Worm (Caenorhabditis elegans): ENCODE measurements around the gene str-56.
A peak's percentile ranks its signal among the peaks of the same experiment; 100 is the strongest.

Gene str-56

ce11 chrV:15858292-15858691, 14.1 kb upstream of the str-56 start, which contains the start of gene srh-148:
srh-148 (minus strand) TSS chrV:15858392.
- TF ChIP-seq ets-7 (tag; optimal IDR thresholded peaks at IDR 0.05) (no peak), F13C5.2 (tag; optimal IDR thresholded peaks at IDR 0.05) (no peak), ceh-36 (tag; optimal IDR thresholded peaks at IDR 0.05) (no peak), scrt-1 (GFP tag; IDR thresholded peaks at IDR 0.05) (no peak), flt-1 (GFP tag; IDR thresholded peaks at IDR 0.05) (no peak), aly-1 (tag; optimal IDR thresholded peaks at IDR 0.05) (no peak), ama-1 (optimal IDR thresholded peaks at IDR 0.05) (no peak), pes-1 (GFP tag; IDR thresholded peaks at IDR 0.05) (no peak), tbx-37 (GFP tag; conservative IDR thresholded peaks at IDR 0.05) (no peak), hmbx-1 (tag; optimal IDR thresholded peaks at IDR 0.05) (no peak), sea-1 (GFP tag; conservative IDR thresholded peaks at IDR 0.05) (no peak), B0310.2 (tag; optimal IDR thresholded peaks at IDR 0.05) (no peak), ceh-13 (GFP tag; optimal IDR thresholded peaks at IDR 0.05) (no peak), hmg-4 (GFP tag; optimal IDR thresholded peaks at IDR 0.05) (no peak)

- no peak for TF ChIP-seq flt-1 (GFP tag; IDR thresholded peaks at IDR 0.05)
Measured at ce11 chrV:15862599-15862998, 9.8 kb upstream of the str-56 start, which contains the start of gene srz-12. srz-12 (minus strand) TSS chrV:15862699.

ce11 chrV:15863042-15863441, 9.3 kb upstream of the str-56 start, which contains the start of gene srh-299:
srh-299 (plus strand) TSS chrV:15863342.
- no peak for TF ChIP-seq flt-1 (GFP tag; IDR thresholded peaks at IDR 0.05)
- no peak for TF ChIP-seq tra-4 (tag; optimal IDR thresholded peaks at IDR 0.05)
- no peak for TF ChIP-seq ceh-36 (tag; optimal IDR thresholded peaks at IDR 0.05)
- no peak for TF ChIP-seq tbx-37 (GFP tag; conservative IDR thresholded peaks at IDR 0.05)
- no peak for TF ChIP-seq hmbx-1 (tag; optimal IDR thresholded peaks at IDR 0.05)
- no peak for TF ChIP-seq scrt-1 (GFP tag; IDR thresholded peaks at IDR 0.05)
- TF ChIP-seq aly-1 (tag; optimal IDR thresholded peaks at IDR 0.05): no peak
- TF ChIP-seq hmg-4 (GFP tag; optimal IDR thresholded peaks at IDR 0.05): no peak
- no peak for TF ChIP-seq pes-1 (GFP tag; IDR thresholded peaks at IDR 0.05)
- no peak for TF ChIP-seq tbx-11 (GFP tag; IDR thresholded peaks at IDR 0.05)
- no peak for TF ChIP-seq ceh-13 (GFP tag; optimal IDR thresholded peaks at IDR 0.05)

- no peak for TF ChIP-seq ceh-36 (tag; optimal IDR thresholded peaks at IDR 0.05)
- no peak for TF ChIP-seq B0310.2 (tag; optimal IDR thresholded peaks at IDR 0.05)
- TF ChIP-seq hmg-4 (GFP tag; optimal IDR thresholded peaks at IDR 0.05): no peak
- no peak for TF ChIP-seq ceh-13 (GFP tag; optimal IDR thresholded peaks at IDR 0.05)
- TF ChIP-seq F13C5.2 (tag; optimal IDR thresholded peaks at IDR 0.05): no peak
- no peak for TF ChIP-seq flt-1 (GFP tag; IDR thresholded peaks at IDR 0.05)
- TF ChIP-seq hnd-1 (tag; optimal IDR thresholded peaks at IDR 0.05): no peak
- no peak for TF ChIP-seq ets-7 (tag; optimal IDR thresholded peaks at IDR 0.05)
- TF ChIP-seq ama-1 (optimal IDR thresholded peaks at IDR 0.05): no peak
- TF ChIP-seq tbx-37 (GFP tag; conservative IDR thresholded peaks at IDR 0.05): no peak
- no peak for TF ChIP-seq tbx-11 (GFP tag; IDR thresholded peaks at IDR 0.05)
- no peak for TF ChIP-seq aly-1 (tag; optimal IDR thresholded peaks at IDR 0.05)
- no peak for TF ChIP-seq pes-1 (GFP tag; IDR thresholded peaks at IDR 0.05)
- TF ChIP-seq sea-1 (GFP tag; conservative IDR thresholded peaks at IDR 0.05): no peak
- no peak for TF ChIP-seq scrt-1 (GFP tag; IDR thresholded peaks at IDR 0.05)
- TF ChIP-seq hmbx-1 (tag; optimal IDR thresholded peaks at IDR 0.05): no peak
Measured at ce11 chrV:15865839-15866238, 6.5 kb upstream of the str-56 start, which contains the start of gene srh-293. srh-293 (plus strand) TSS chrV:15866139.

ce11 chrV:15867373-15867772, 5.0 kb upstream of the str-56 start, which contains the start of gene fbxa-197:
fbxa-197 (plus strand) TSS chrV:15867673.
- TF ChIP-seq F13C5.2 (tag; optimal IDR thresholded peaks at IDR 0.05): no peak
- TF ChIP-seq aly-1 (tag; optimal IDR thresholded peaks at IDR 0.05): no peak
- TF ChIP-seq ceh-36 (tag; optimal IDR thresholded peaks at IDR 0.05): no peak
- no peak for TF ChIP-seq ama-1 (optimal IDR thresholded peaks at IDR 0.05)
- TF ChIP-seq pes-1 (GFP tag; IDR thresholded peaks at IDR 0.05): no peak
- TF ChIP-seq tbx-11 (GFP tag; IDR thresholded peaks at IDR 0.05): no peak
- TF ChIP-seq ceh-13 (GFP tag; optimal IDR thresholded peaks at IDR 0.05): no peak
- TF ChIP-seq tra-4 (tag; optimal IDR thresholded peaks at IDR 0.05): no peak
- TF ChIP-seq sea-1 (GFP tag; conservative IDR thresholded peaks at IDR 0.05): no peak
- TF ChIP-seq B0310.2 (tag; optimal IDR thresholded peaks at IDR 0.05): no peak
- no peak for TF ChIP-seq hmbx-1 (tag; optimal IDR thresholded peaks at IDR 0.05)
- no peak for TF ChIP-seq hnd-1 (tag; optimal IDR thresholded peaks at IDR 0.05)
- TF ChIP-seq flt-1 (GFP tag; IDR thresholded peaks at IDR 0.05): no peak
- TF ChIP-seq tbx-37 (GFP tag; conservative IDR thresholded peaks at IDR 0.05): no peak
- no peak for TF ChIP-seq scrt-1 (GFP tag; IDR thresholded peaks at IDR 0.05)
- no peak for TF ChIP-seq hmg-4 (GFP tag; optimal IDR thresholded peaks at IDR 0.05)
- no peak for TF ChIP-seq ets-7 (tag; optimal IDR thresholded peaks at IDR 0.05)

ce11 chrV:15870356-15870755, 2.0 kb upstream of the str-56 start, which contains the start of gene str-57:
str-57 (plus strand) TSS chrV:15870656.
- TF ChIP-seq hmbx-1 (tag; optimal IDR thresholded peaks at IDR 0.05) (no peak), tra-4 (tag; optimal IDR thresholded peaks at IDR 0.05) (no peak), sea-1 (GFP tag; conservative IDR thresholded peaks at IDR 0.05) (no peak), flt-1 (GFP tag; IDR thresholded peaks at IDR 0.05) (no peak), ceh-13 (GFP tag; optimal IDR thresholded peaks at IDR 0.05) (no peak), B0310.2 (tag; optimal IDR thresholded peaks at IDR 0.05) (no peak), aly-1 (tag; optimal IDR thresholded peaks at IDR 0.05) (no peak), F13C5.2 (tag; optimal IDR thresholded peaks at IDR 0.05) (no peak), hmg-4 (GFP tag; optimal IDR thresholded peaks at IDR 0.05) (no peak), pes-1 (GFP tag; IDR thresholded peaks at IDR 0.05) (no peak), tbx-11 (GFP tag; IDR thresholded peaks at IDR 0.05) (no peak), ets-7 (tag; optimal IDR thresholded peaks at IDR 0.05) (no peak)

- TF ChIP-seq F13C5.2 (tag; optimal IDR thresholded peaks at IDR 0.05) (peak; percentile 100), ets-7 (tag; optimal IDR thresholded peaks at IDR 0.05) (peak; percentile 97), scrt-1 (GFP tag; IDR thresholded peaks at IDR 0.05) (peak; percentile 100), ama-1 (optimal IDR thresholded peaks at IDR 0.05) (no peak), pes-1 (GFP tag; IDR thresholded peaks at IDR 0.05) (peak; percentile 99), flt-1 (GFP tag; IDR thresholded peaks at IDR 0.05) (peak; percentile 100), hmbx-1 (tag; optimal IDR thresholded peaks at IDR 0.05) (peak; percentile 94), hnd-1 (tag; optimal IDR thresholded peaks at IDR 0.05) (peak; percentile 96), ceh-13 (GFP tag; optimal IDR thresholded peaks at IDR 0.05) (peak; percentile 99), tbx-37 (GFP tag; conservative IDR thresholded peaks at IDR 0.05) (peak; percentile 100), sea-1 (GFP tag; conservative IDR thresholded peaks at IDR 0.05) (peak; percentile 99), B0310.2 (tag; optimal IDR thresholded peaks at IDR 0.05) (peak; percentile 99), ceh-36 (tag; optimal IDR thresholded peaks at IDR 0.05) (peak; percentile 98), hmg-4 (GFP tag; optimal IDR thresholded peaks at IDR 0.05) (peak; percentile 99), tra-4 (tag; optimal IDR thresholded peaks at IDR 0.05) (peak; percentile 98), aly-1 (tag; optimal IDR thresholded peaks at IDR 0.05) (peak; percentile 99), tbx-11 (GFP tag; IDR thresholded peaks at IDR 0.05) (peak; percentile 100)
Measured at ce11 chrV:15873762-15874161, 1.4 kb downstream of the str-56 start.

All from whole organism, early embryonic.